Fruit fly (Drosophila melanogaster) whole organism, embryonic: ENCODE results near the gene CG43136.

ENCODE experiments used
- Abd-B ChIP-seq: fragments of 200-800 bp; sonication (Bioruptor generic); optimal IDR thresholded peaks from 2 replicates; lab custom pipeline; 2018; ENCODE audit warnings: missing biosample characterization, mild to moderate bottlenecking, missing genetic modification characterization, moderate library complexity
- Awh ChIP-seq: fragments of 200-800 bp; sonication (Bioruptor generic); IDR thresholded peaks from 2 replicates; pipeline ENCODE4, ENCODE4 v1.3.6; 2022; ENCODE audit warnings: missing biosample characterization, missing genetic modification characterization
- CG11504 ChIP-seq: fragments of 200-800 bp; sonication (Bioruptor generic); optimal IDR thresholded peaks from 3 replicates; lab custom pipeline; 2019; ENCODE audit warnings: missing biosample characterization, mild to moderate bottlenecking, missing genetic modification characterization, moderate library complexity
- CG12219 ChIP-seq: fragments of 200-800 bp; sonication (Bioruptor generic); optimal IDR thresholded peaks from 3 replicates; lab custom pipeline; 2018; ENCODE audit warnings: missing biosample characterization, mild to moderate bottlenecking, missing genetic modification characterization
- CG12391 ChIP-seq: fragments of 200-800 bp; sonication (Bioruptor generic); optimal IDR thresholded peaks from 3 replicates; lab custom pipeline; 2018; ENCODE audit warnings: missing biosample characterization, mild to moderate bottlenecking, missing genetic modification characterization, moderate library complexity
- CG12744 ChIP-seq: fragments of 200-800 bp; sonication (Bioruptor generic); optimal IDR thresholded peaks from 2 replicates; lab custom pipeline; 2016; ENCODE audit warnings: missing biosample characterization, missing genetic modification characterization
- CG13624 ChIP-seq: fragments of 200-800 bp; sonication (Bioruptor generic); optimal IDR thresholded peaks from 2 replicates; lab custom pipeline; 2016; ENCODE audit warnings: missing biosample characterization, missing genetic modification characterization
- CG13894 ChIP-seq: fragments of 200-800 bp; sonication (Bioruptor generic); optimal IDR thresholded peaks from 3 replicates; lab custom pipeline; 2018; ENCODE audit warnings: missing biosample characterization, mild to moderate bottlenecking, missing genetic modification characterization, moderate library complexity
- CG15696 ChIP-seq: fragments of 200-800 bp; sonication (Bioruptor generic); optimal IDR thresholded peaks from 2 replicates; lab custom pipeline; 2019; ENCODE audit warnings: missing biosample characterization, mild to moderate bottlenecking, missing genetic modification characterization, moderate library complexity
- CG17186 ChIP-seq: fragments of 200-800 bp; sonication (Bioruptor generic); optimal IDR thresholded peaks from 3 replicates; lab custom pipeline; 2017; ENCODE audit warnings: missing biosample characterization, missing genetic modification reagents, missing genetic modification characterization
- CG18764 ChIP-seq: fragments of 200-800 bp; sonication (Bioruptor generic); optimal IDR thresholded peaks from 3 replicates; lab custom pipeline; 2016; ENCODE audit warnings: missing biosample characterization, missing genetic modification characterization
- CG2199 ChIP-seq: fragments of 200-800 bp; sonication (Bioruptor generic); IDR thresholded peaks from 3 replicates; pipeline ENCODE4 v1.3.6; 2022; ENCODE audit warnings: missing biosample characterization, missing genetic modification characterization
- CG7372 ChIP-seq: fragments of 200-800 bp; sonication (Bioruptor generic); IDR thresholded peaks from 2 replicates; pipeline ENCODE4 v1.3.6; 2022; ENCODE audit warnings: missing biosample characterization, missing genetic modification characterization
- CG7745 ChIP-seq: fragments of 200-800 bp; sonication (Bioruptor generic); optimal IDR thresholded peaks from 2 replicates; lab custom pipeline; 2018; ENCODE audit warnings: missing biosample characterization, mild to moderate bottlenecking, missing genetic modification characterization, moderate library complexity
- CG7839 ChIP-seq: fragments of 200-800 bp; sonication (Bioruptor generic); optimal IDR thresholded peaks from 3 replicates; lab custom pipeline; 2018; ENCODE audit warnings: missing biosample characterization, mild to moderate bottlenecking, missing genetic modification characterization, moderate library complexity
- CG7928 ChIP-seq: fragments of 200-800 bp; sonication (Bioruptor generic); optimal IDR thresholded peaks from 2 replicates; lab custom pipeline; 2017; ENCODE audit warnings: missing biosample characterization, mild to moderate bottlenecking, missing genetic modification characterization
- CTCF ChIP-seq: fragments of 200-800 bp; sonication (Bioruptor generic); optimal IDR thresholded peaks from 2 replicates; lab custom pipeline; 2017; ENCODE audit warnings: missing biosample characterization, mild to moderate bottlenecking, missing genetic modification characterization, moderate library complexity
- Doc3 ChIP-seq: fragments of 200-800 bp; sonication (Bioruptor generic); IDR thresholded peaks from 3 replicates; pipeline ENCODE4 v1.3.6; 2022; ENCODE audit warnings: missing biosample characterization, missing genetic modification characterization; ENCODE audit not compliant: partially characterized antibody
- H2.0 ChIP-seq: fragments of 200-800 bp; sonication (Bioruptor generic); IDR thresholded peaks from 2 replicates; pipeline ENCODE4 v1.3.6; 2022; ENCODE audit warnings: missing biosample characterization, missing genetic modification characterization
- HLH4C ChIP-seq: fragments of 200-800 bp; sonication (Bioruptor generic); IDR thresholded peaks from 3 replicates; pipeline ENCODE4 v1.3.6; 2022; ENCODE audit warnings: missing biosample characterization, missing genetic modification characterization; ENCODE audit not compliant: partially characterized antibody
- Hand ChIP-seq: fragments of 200-800 bp; sonication (Bioruptor generic); optimal IDR thresholded peaks from 2 replicates; lab custom pipeline; 2017; ENCODE audit warnings: mild to moderate bottlenecking, missing biosample characterization, missing genetic modification reagents, missing genetic modification characterization
- Hsf ChIP-seq: fragments of 200-800 bp; sonication (Bioruptor generic); optimal IDR thresholded peaks from 3 replicates; lab custom pipeline; 2016; ENCODE audit warnings: missing biosample characterization, missing genetic modification characterization
- Jarid2 ChIP-seq: fragments of 200-800 bp; sonication (Bioruptor generic); optimal IDR thresholded peaks from 3 replicates; lab custom pipeline; 2017; ENCODE audit warnings: mild to moderate bottlenecking, missing biosample characterization, missing genetic modification reagents, missing genetic modification characterization
- Lim3 ChIP-seq: fragments of 200-800 bp; sonication (Bioruptor generic); IDR thresholded peaks from 2 replicates; pipeline ENCODE4 v1.3.6; 2022; ENCODE audit warnings: missing biosample characterization, missing genetic modification characterization
- MBD-R2 ChIP-seq: fragments of 200-800 bp; sonication (Bioruptor generic); IDR thresholded peaks from 2 replicates; pipeline ENCODE4 v1.3.6; 2022; ENCODE audit warnings: missing biosample characterization, missing genetic modification characterization
- Mad ChIP-seq: fragments of 200-800 bp; sonication (Bioruptor generic); optimal IDR thresholded peaks from 2 replicates; lab custom pipeline; 2016; ENCODE audit warnings: missing biosample characterization, missing genetic modification characterization
- NC2β ChIP-seq: fragments of 200-800 bp; sonication (Bioruptor generic); optimal IDR thresholded peaks from 2 replicates; lab custom pipeline; 2016; ENCODE audit warnings: missing biosample characterization, missing genetic modification characterization
- Oaz ChIP-seq: fragments of 200-800 bp; sonication (Bioruptor generic); IDR thresholded peaks from 2 replicates; pipeline ENCODE4 v1.3.6; 2022; ENCODE audit warnings: missing biosample characterization, missing genetic modification characterization
- PHDP ChIP-seq: fragments of 200-800 bp; sonication (Bioruptor generic); optimal IDR thresholded peaks from 3 replicates; lab custom pipeline; 2018; ENCODE audit warnings: missing biosample characterization, mild to moderate bottlenecking, missing genetic modification characterization, moderate library complexity
- Sox102F ChIP-seq: fragments of 200-800 bp; sonication (Bioruptor generic); optimal IDR thresholded peaks from 2 replicates; lab custom pipeline; 2018; ENCODE audit warnings: missing biosample characterization, mild to moderate bottlenecking, missing genetic modification characterization, moderate library complexity
- Vsx1 ChIP-seq: fragments of 200-800 bp; sonication (Bioruptor generic); optimal IDR thresholded peaks from 2 replicates; lab custom pipeline; 2017; ENCODE audit warnings: missing biosample characterization, mild to moderate bottlenecking, missing genetic modification characterization, missing genetic modification reagents
- al ChIP-seq: fragments of 200-800 bp; sonication (Bioruptor generic); IDR thresholded peaks from 2 replicates; pipeline ENCODE4 v1.3.6; 2022; ENCODE audit warnings: missing biosample characterization, missing genetic modification characterization
- corto ChIP-seq: fragments of 200-800 bp; sonication (Bioruptor generic); optimal IDR thresholded peaks from 2 replicates; lab custom pipeline; 2016; ENCODE audit warnings: missing biosample characterization, mild to moderate bottlenecking, missing genetic modification characterization, moderate library complexity
- da ChIP-seq: fragments of 200-800 bp; sonication (Bioruptor generic); optimal IDR thresholded peaks from 2 replicates; lab custom pipeline; 2016; ENCODE audit warnings: missing biosample characterization, missing genetic modification characterization
- emc ChIP-seq: fragments of 200-800 bp; sonication (Bioruptor generic); optimal IDR thresholded peaks from 2 replicates; lab custom pipeline; 2016; ENCODE audit warnings: missing biosample characterization, missing genetic modification characterization
- fd3F ChIP-seq: fragments of 200-800 bp; sonication (Bioruptor generic); optimal IDR thresholded peaks from 2 replicates; lab custom pipeline; 2018; ENCODE audit warnings: missing biosample characterization, mild to moderate bottlenecking, missing genetic modification characterization, moderate library complexity
- hb ChIP-seq: fragments of 200-800 bp; sonication (Bioruptor generic); IDR thresholded peaks from 3 replicates; pipeline ENCODE4 v1.3.6; 2022; ENCODE audit warnings: missing biosample characterization, missing genetic modification characterization; ENCODE audit not compliant: partially characterized antibody
- hkb ChIP-seq, 2 experiments: fragments of 200-800 bp in 1 of 2; fragments of >200 bp in 1 of 2; sonication (Bioruptor generic) in 1 of 2; IDR thresholded peaks in 1 of 2; optimal IDR thresholded peaks in 1 of 2; 2 replicates each; pipeline versions ENCODE4 v1.3.6 to Lab custom; 2017 to 2022; ENCODE audit warnings: missing biosample characterization in 1 of 2, missing genetic modification characterization in 1 of 2
- insv ChIP-seq, 2 experiments: fragments of 200-800 bp; sonication (Bioruptor generic); optimal IDR thresholded peaks; 3 replicates each; lab custom pipeline; 2016 to 2018; ENCODE audit warnings: missing biosample characterization in 2 of 2, missing genetic modification characterization in 2 of 2
- kay ChIP-seq: fragments of 200-800 bp; sonication (Bioruptor generic); optimal IDR thresholded peaks from 2 replicates; lab custom pipeline; 2016; ENCODE audit warnings: missing biosample characterization, missing genetic modification characterization
- maf-S ChIP-seq: fragments of 200-800 bp; sonication (Bioruptor generic); optimal IDR thresholded peaks from 2 replicates; lab custom pipeline; 2016; ENCODE audit warnings: missing biosample characterization, missing genetic modification characterization
- mirr ChIP-seq: fragments of 200-800 bp; sonication (Bioruptor generic); optimal IDR thresholded peaks from 3 replicates; lab custom pipeline; 2018; ENCODE audit warnings: missing biosample characterization, mild to moderate bottlenecking, missing genetic modification characterization
- schlank ChIP-seq: fragments of 200-800 bp; sonication (Bioruptor generic); optimal IDR thresholded peaks from 2 replicates; lab custom pipeline; 2018; ENCODE audit warnings: missing biosample characterization, mild to moderate bottlenecking, missing genetic modification characterization
- shn ChIP-seq: fragments of 200-800 bp; sonication (Bioruptor generic); optimal IDR thresholded peaks from 3 replicates; lab custom pipeline; 2016; ENCODE audit warnings: missing biosample characterization, missing genetic modification characterization
- sug ChIP-seq: fragments of 200-800 bp; optimal IDR thresholded peaks from 2 replicates; lab custom pipeline; 2019; ENCODE audit warnings: missing biosample characterization, mild to moderate bottlenecking, missing genetic modification characterization, moderate library complexity
- tin ChIP-seq: fragments of 200-800 bp; sonication (Bioruptor generic); optimal IDR thresholded peaks from 3 replicates; lab custom pipeline; 2016; ENCODE audit warnings: missing biosample characterization, missing genetic modification characterization
- tna ChIP-seq: fragments of 200-800 bp; sonication (Bioruptor generic); IDR thresholded peaks from 2 replicates; pipeline ENCODE4 v1.3.6; 2022; ENCODE audit warnings: missing biosample characterization, missing genetic modification characterization; ENCODE audit not compliant: partially characterized antibody
- trh ChIP-seq: fragments of 200-800 bp; sonication (Bioruptor generic); optimal IDR thresholded peaks from 2 replicates; lab custom pipeline; 2016; ENCODE audit warnings: missing biosample characterization, missing genetic modification characterization
- vnd ChIP-seq: fragments of 200-800 bp; sonication (Bioruptor generic); IDR thresholded peaks from 3 replicates; pipeline ENCODE4 v1.3.6; 2022; ENCODE audit warnings: missing biosample characterization, missing genetic modification characterization; ENCODE audit not compliant: partially characterized antibody

CG43136 gene

DNA sequence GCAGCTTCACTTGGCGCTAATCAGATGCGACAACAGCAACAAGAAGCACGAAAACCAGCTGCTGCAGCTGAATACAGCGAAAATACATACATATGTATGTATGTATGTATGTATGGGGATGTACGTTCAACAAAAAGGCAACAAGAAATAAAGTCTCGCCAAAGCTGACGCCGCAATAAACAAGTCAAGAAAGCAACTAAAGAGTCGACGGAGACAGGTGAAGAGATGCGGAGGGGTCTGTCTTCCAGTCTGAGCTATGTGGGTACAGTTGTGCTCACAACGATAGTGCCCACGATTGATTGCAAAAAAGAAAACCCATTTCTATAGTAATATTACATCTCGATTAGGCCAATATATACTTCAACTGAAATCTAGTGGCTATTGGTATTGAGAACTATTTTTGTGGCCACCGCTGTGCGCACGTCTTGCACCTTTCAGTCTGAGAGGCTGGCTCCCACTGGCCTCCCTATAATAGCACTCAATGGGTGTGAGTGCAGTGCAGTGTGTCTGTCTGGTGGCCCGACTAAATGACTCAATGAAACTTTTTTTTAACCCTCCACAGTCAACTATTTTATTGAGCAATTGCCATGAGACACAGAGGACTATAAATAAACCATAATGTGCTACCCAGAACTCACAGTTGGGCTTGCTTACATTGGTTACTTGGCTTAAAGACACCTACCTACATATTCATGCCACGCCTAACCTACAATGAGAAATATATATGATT lies 42.4 kb downstream of the CG43136 start (continued):
- TF ChIP-seq Sox102F (GFP tag; lab: Kevin White, UChicago) = peak; percentile 94
- peak; percentile 96 for TF ChIP-seq CG2199 (GFP tag; lab: Robert Waterston, UW)
- TF ChIP-seq CTCF (GFP tag; lab: Kevin White, UChicago) = peak; percentile 60
- TF ChIP-seq H2.0 (GFP tag; lab: Robert Waterston, UW) = peak; percentile 89
- TF ChIP-seq Lim3 = peak; percentile 78
- TF ChIP-seq Awh (GFP tag; lab: Robert Waterston, UW) = peak; percentile 92
- TF ChIP-seq CG7839 (tag; lab: Kevin White, UChicago) = peak; percentile 92
- peak; percentile 69 for TF ChIP-seq Mad (GFP tag; lab: Kevin White, UChicago)
- no peak for TF ChIP-seq tna (GFP tag; lab: Robert Waterston, UW)
- peak; percentile 84 for TF ChIP-seq PHDP (tag; lab: Kevin White, UChicago)
- TF ChIP-seq Oaz = peak; percentile 74; the same call in 1 of the 2 replicates
- TF ChIP-seq fd3F (GFP tag; lab: Kevin White, UChicago) = peak; percentile 30
- peak; percentile 57 for TF ChIP-seq CG7928 (GFP tag; lab: Kevin White, UChicago)
- no peak for TF ChIP-seq vnd (GFP tag; lab: Robert Waterston, UW)
- no peak for TF ChIP-seq CG13894
- TF ChIP-seq MBD-R2 (GFP tag; lab: Robert Waterston, UW) = peak; percentile 71; the same call in 1 of the 2 replicates
- peak; percentile 73 for TF ChIP-seq CG12744 (GFP tag; lab: Kevin White, UChicago)
- no peak for TF ChIP-seq Doc3
- peak; percentile 65 for TF ChIP-seq Jarid2 (GFP tag; lab: Kevin White, UChicago)
- TF ChIP-seq al (GFP tag; lab: Robert Waterston, UW) = peak; percentile 71
- TF ChIP-seq maf-S (GFP tag; lab: Kevin White, UChicago) = peak; percentile 71
- peak; percentile 74 for TF ChIP-seq kay (GFP tag; lab: Kevin White, UChicago)
- no peak for TF ChIP-seq insv (GFP tag; optimal IDR thresholded peaks at IDR 0.05; lab: Kevin White, UChicago)
- TF ChIP-seq emc (GFP tag; lab: Kevin White, UChicago) = peak; percentile 50
- peak; percentile 39 for TF ChIP-seq sug (tag; lab: Kevin White, UChicago)
- TF ChIP-seq CG11504 (tag; lab: Kevin White, UChicago) = peak; percentile 92
- peak; percentile 88 for TF ChIP-seq CG12391 (tag; lab: Kevin White, UChicago)
- TF ChIP-seq hb (GFP tag; lab: Robert Waterston, UW) = no peak
- peak; percentile 57 for TF ChIP-seq trh
- peak; percentile 90 for TF ChIP-seq CG12219 (GFP tag; lab: Kevin White, UChicago)
- peak; percentile 83 for TF ChIP-seq Abd-B (GFP tag; lab: Kevin White, UChicago)
- TF ChIP-seq corto (GFP tag; lab: Kevin White, UChicago) = peak; percentile 83
- peak; percentile 28 for TF ChIP-seq schlank (tag; lab: Kevin White, UChicago)
- peak; percentile 77 for TF ChIP-seq CG7372 (GFP tag; lab: Robert Waterston, UW)
- TF ChIP-seq da (GFP tag; lab: Kevin White, UChicago) = peak; percentile 22
- no peak for TF ChIP-seq mirr (GFP tag; lab: Kevin White, UChicago)
- TF ChIP-seq Hsf (GFP tag; lab: Kevin White, UChicago) = peak; percentile 87
- no peak for TF ChIP-seq CG7745 (tag; lab: Kevin White, UChicago)
- TF ChIP-seq CG18764 (GFP tag; lab: Kevin White, UChicago) = peak; percentile 82
- peak; percentile 15 for TF ChIP-seq CG15696 (tag; lab: Kevin White, UChicago)
- TF ChIP-seq Vsx1 (GFP tag; lab: Kevin White, UChicago) = peak; percentile 47
- peak; percentile 80 for TF ChIP-seq CG13624 (GFP tag; lab: Kevin White, UChicago)
- TF ChIP-seq hkb (optimal IDR thresholded peaks at IDR 0.05; lab: Kevin White, UChicago) = no peak
- TF ChIP-seq hkb (GFP tag; IDR thresholded peaks at IDR 0.05; lab: Robert Waterston, UW) = peak; percentile 94
- peak; percentile 59 for TF ChIP-seq Hand
- TF ChIP-seq HLH4C = no peak
- TF ChIP-seq CG17186 (GFP tag; lab: Kevin White, UChicago) = peak; percentile 76
- peak; percentile 92 for TF ChIP-seq tin
- TF ChIP-seq NC2β = peak; percentile 88
- peak; percentile 76 for TF ChIP-seq shn
